Worm (Caenorhabditis elegans) whole organism, L2 larva: ENCODE measurements around the gene C24H11.2.

Experiments used
- alr-1 ChIP-seq: fragments of 150-350 bp; optimal IDR thresholded peaks from 2 replicates; lab custom pipeline; 2014; ENCODE audit warnings: missing biosample characterization, missing genetic modification characterization
- ceh-82 ChIP-seq: fragments of 150-350 bp; optimal IDR thresholded peaks from 2 replicates; lab custom pipeline; 2014; ENCODE audit warnings: missing biosample characterization, missing genetic modification characterization
- lin-39 ChIP-seq: fragments of 150-350 bp; optimal IDR thresholded peaks from 2 replicates; lab custom pipeline; 2014; ENCODE audit warnings: missing biosample characterization, missing genetic modification reagents, missing genetic modification characterization
- nhr-23 ChIP-seq: fragments of 150-350 bp; optimal IDR thresholded peaks from 2 replicates; lab custom pipeline; 2014; ENCODE audit warnings: missing biosample characterization, missing genetic modification reagents, missing genetic modification characterization
- ztf-4 ChIP-seq: fragments of 150-350 bp; optimal IDR thresholded peaks from 2 replicates; lab custom pipeline; 2014; ENCODE audit warnings: missing biosample characterization, missing genetic modification characterization

DNA sequence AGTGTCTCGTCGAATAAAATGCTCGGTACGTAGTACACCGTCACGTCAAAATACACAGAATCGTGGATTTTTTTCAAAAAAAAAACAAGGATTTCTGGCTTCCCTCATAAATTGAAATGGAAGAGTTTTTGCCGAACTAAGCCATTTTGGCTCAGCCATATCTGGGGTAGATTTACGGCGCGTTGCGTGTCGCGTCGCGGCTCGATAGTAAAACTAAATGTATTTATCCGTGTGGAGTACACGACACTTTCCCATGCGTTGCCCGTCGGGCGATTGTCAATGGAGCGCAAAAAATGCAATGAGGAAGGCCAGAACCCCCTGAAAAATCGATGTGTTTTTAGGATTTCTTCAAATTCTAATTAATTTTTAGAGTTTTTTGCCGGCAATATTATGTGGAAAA is 41.9 kb downstream of the C24H11.2 start:
- TF ChIP-seq nhr-23 (tag; lab: Kevin White, UChicago) (no peak), lin-39 (tag; lab: Kevin White, UChicago) (no peak), ceh-82 (tag; lab: Kevin White, UChicago) (no peak), alr-1 (no peak), ztf-4 (no peak)
